Fruit fly (Drosophila melanogaster) whole organism, embryonic: Measurements from ENCODE around the gene CG44094.

Source experiments
- BtbVII ChIP-seq: fragments of 200-800 bp; sonication (Bioruptor generic); optimal IDR thresholded peaks from 3 replicates; lab custom pipeline; 2017; ENCODE audit warnings: missing biosample characterization, mild to moderate bottlenecking, missing genetic modification characterization
- CG10565 ChIP-seq: fragments of 200-800 bp; sonication (Bioruptor generic); optimal IDR thresholded peaks from 3 replicates; lab custom pipeline; 2016; ENCODE audit warnings: missing biosample characterization, mild to moderate bottlenecking, missing genetic modification characterization
- CG10654 ChIP-seq: fragments of 200-800 bp; sonication (Bioruptor generic); optimal IDR thresholded peaks from 2 replicates; lab custom pipeline; 2016; ENCODE audit warnings: missing biosample characterization, missing genetic modification characterization
- CG11398 ChIP-seq: fragments of 200-800 bp; sonication (Bioruptor generic); optimal IDR thresholded peaks from 2 replicates; lab custom pipeline; 2016; ENCODE audit warnings: missing biosample characterization, missing genetic modification characterization
- CG12659 ChIP-seq: fragments of 200-800 bp; sonication (Bioruptor generic); optimal IDR thresholded peaks from 3 replicates; lab custom pipeline; 2017; ENCODE audit warnings: mild to moderate bottlenecking, missing biosample characterization, missing genetic modification reagents, missing genetic modification characterization
- CG17186 ChIP-seq: fragments of 200-800 bp; sonication (Bioruptor generic); optimal IDR thresholded peaks from 3 replicates; lab custom pipeline; 2017; ENCODE audit warnings: missing biosample characterization, missing genetic modification reagents, missing genetic modification characterization
- CG17328 ChIP-seq: fragments of 200-800 bp; sonication (Bioruptor generic); IDR thresholded peaks from 2 replicates; pipeline ENCODE4 v1.3.6; 2022; ENCODE audit warnings: missing biosample characterization, missing genetic modification characterization
- CG17361 ChIP-seq: fragments of 200-800 bp; sonication (Bioruptor generic); IDR thresholded peaks from 3 replicates; pipeline ENCODE4 v1.3.6; 2022; ENCODE audit warnings: missing biosample characterization, missing genetic modification characterization
- CG17612 ChIP-seq: fragments of 200-800 bp; sonication (Bioruptor generic); IDR thresholded peaks from 2 replicates; pipeline ENCODE4 v1.3.6; 2022; ENCODE audit warnings: missing biosample characterization, missing genetic modification characterization
- CG2120 ChIP-seq: fragments of 200-800 bp; sonication (Bioruptor generic); optimal IDR thresholded peaks from 3 replicates; lab custom pipeline; 2016; ENCODE audit warnings: missing biosample characterization, missing genetic modification characterization
- CG2129 ChIP-seq: fragments of 200-800 bp; sonication (Bioruptor generic); IDR thresholded peaks from 2 replicates; pipeline ENCODE4 v1.3.6; 2022; ENCODE audit warnings: missing biosample characterization, missing genetic modification characterization; ENCODE audit not compliant: partially characterized antibody
- CG30403 ChIP-seq: fragments of 200-800 bp; sonication (Bioruptor generic); optimal IDR thresholded peaks from 3 replicates; lab custom pipeline; 2016; ENCODE audit warnings: missing biosample characterization, missing genetic modification characterization
- CG32767 ChIP-seq: fragments of 200-800 bp; sonication (Bioruptor generic); IDR thresholded peaks from 2 replicates; pipeline ENCODE4 v1.3.6; 2022; ENCODE audit warnings: missing biosample characterization, missing genetic modification characterization
- CG33557 ChIP-seq: fragments of 200-800 bp; sonication (Bioruptor generic); optimal IDR thresholded peaks from 2 replicates; lab custom pipeline; 2019; ENCODE audit warnings: missing biosample characterization, mild to moderate bottlenecking, missing genetic modification characterization, moderate library complexity
- CG34224 ChIP-seq: fragments of 200-800 bp; sonication (Bioruptor generic); IDR thresholded peaks from 3 replicates; pipeline ENCODE4 v1.3.6; 2022; ENCODE audit warnings: missing biosample characterization, missing genetic modification characterization; ENCODE audit not compliant: partially characterized antibody
- CG3995 ChIP-seq: fragments of 200-800 bp; sonication (Bioruptor generic); optimal IDR thresholded peaks from 3 replicates; lab custom pipeline; 2016; ENCODE audit warnings: missing biosample characterization, missing genetic modification characterization
- CG4328 ChIP-seq: fragments of 200-800 bp; sonication (Bioruptor generic); optimal IDR thresholded peaks from 3 replicates; lab custom pipeline; 2017; ENCODE audit warnings: missing biosample characterization, missing genetic modification reagents, missing genetic modification characterization
- CG43689 ChIP-seq: fragments of 200-800 bp; sonication (Bioruptor generic); IDR thresholded peaks from 2 replicates; pipeline ENCODE4 v1.3.6; 2022; ENCODE audit warnings: missing biosample characterization, missing genetic modification characterization
- CG6689 ChIP-seq: fragments of 200-800 bp; sonication (Bioruptor generic); IDR thresholded peaks from 2 replicates; pipeline ENCODE4 v1.3.6; 2022; ENCODE audit warnings: missing biosample characterization, missing genetic modification characterization
- CG8281 ChIP-seq: fragments of 200-800 bp; sonication (Bioruptor generic); optimal IDR thresholded peaks from 2 replicates; lab custom pipeline; 2018; ENCODE audit warnings: missing biosample characterization, mild to moderate bottlenecking, missing genetic modification characterization, moderate library complexity
- CG8944 ChIP-seq: fragments of 200-800 bp; sonication (Bioruptor generic); optimal IDR thresholded peaks from 3 replicates; lab custom pipeline; 2016; ENCODE audit warnings: missing biosample characterization, missing genetic modification characterization
- CG9437 ChIP-seq: fragments of 200-800 bp; sonication (Bioruptor generic); optimal IDR thresholded peaks from 2 replicates; lab custom pipeline; 2018; ENCODE audit warnings: missing biosample characterization, mild to moderate bottlenecking, missing genetic modification characterization
- CTCF ChIP-seq: fragments of 200-800 bp; sonication (Bioruptor generic); optimal IDR thresholded peaks from 2 replicates; lab custom pipeline; 2017; ENCODE audit warnings: missing biosample characterization, mild to moderate bottlenecking, missing genetic modification characterization, moderate library complexity
- Dek ChIP-seq: fragments of 200-800 bp; sonication (Bioruptor generic); optimal IDR thresholded peaks from 3 replicates; lab custom pipeline; 2019; ENCODE audit warnings: missing biosample characterization, mild to moderate bottlenecking, missing genetic modification characterization, moderate library complexity
- Dref ChIP-seq: fragments of 200-800 bp; sonication (Bioruptor generic); IDR thresholded peaks from 2 replicates; pipeline ENCODE4 v1.3.6; 2022; ENCODE audit warnings: missing biosample characterization, missing genetic modification characterization
- Eip74EF ChIP-seq, 2 experiments: fragments of 200-800 bp in 1 of 2; fragments of >200 bp in 1 of 2; sonication (Bioruptor generic) in 1 of 2; optimal IDR thresholded peaks; 2 replicates each; lab custom pipeline; 2017 to 2019; ENCODE audit warnings: missing biosample characterization in 2 of 2, missing genetic modification characterization in 2 of 2, mild to moderate bottlenecking in 1 of 2, moderate library complexity in 1 of 2
- Ets97D ChIP-seq: fragments of 200-800 bp; sonication (Bioruptor generic); optimal IDR thresholded peaks from 3 replicates; lab custom pipeline; 2016; ENCODE audit warnings: missing biosample characterization, missing genetic modification characterization
- Kr ChIP-seq: fragments of 200-800 bp; sonication (Bioruptor generic); optimal IDR thresholded peaks from 2 replicates; lab custom pipeline; 2017; ENCODE audit warnings: missing biosample characterization, mild to moderate bottlenecking, missing genetic modification characterization
- NfI ChIP-seq: fragments of 200-800 bp; sonication (Bioruptor generic); optimal IDR thresholded peaks from 3 replicates; lab custom pipeline; 2018; ENCODE audit warnings: missing biosample characterization, mild to moderate bottlenecking, missing genetic modification characterization, moderate library complexity
- Rx ChIP-seq: fragments of 200-800 bp; sonication (Bioruptor generic); IDR thresholded peaks from 2 replicates; pipeline ENCODE4 v1.3.6; 2022; ENCODE audit warnings: missing biosample characterization, missing genetic modification characterization
- amos ChIP-seq: fragments of 200-800 bp; sonication (Bioruptor generic); IDR thresholded peaks from 2 replicates; pipeline ENCODE4 v1.3.6; 2022; ENCODE audit warnings: missing biosample characterization, missing genetic modification characterization; ENCODE audit not compliant: partially characterized antibody
- aop ChIP-seq: fragments of 200-800 bp; sonication (Bioruptor generic); IDR thresholded peaks from 2 replicates; pipeline ENCODE4 v1.3.6; 2022; ENCODE audit warnings: missing biosample characterization, missing genetic modification characterization
- caup ChIP-seq: fragments of 200-800 bp; sonication (Bioruptor generic); optimal IDR thresholded peaks from 3 replicates; lab custom pipeline; 2017; ENCODE audit warnings: missing biosample characterization, mild to moderate bottlenecking, missing genetic modification characterization, moderate library complexity; ENCODE audit not compliant: severe bottlenecking
- chif ChIP-seq, 2 experiments: fragments of 200-800 bp; sonication (Bioruptor generic); optimal IDR thresholded peaks; 3 replicates each; lab custom pipeline; 2016; ENCODE audit warnings: missing biosample characterization in 2 of 2, missing genetic modification characterization in 2 of 2
- chinmo ChIP-seq: fragments of 200-800 bp; sonication (Bioruptor generic); IDR thresholded peaks from 4 replicates; pipeline ENCODE4 v1.3.6; 2022; ENCODE audit warnings: missing biosample characterization, missing genetic modification characterization; ENCODE audit not compliant: partially characterized antibody
- crc ChIP-seq: fragments of 200-800 bp; sonication (Bioruptor generic); optimal IDR thresholded peaks from 2 replicates; lab custom pipeline; 2016; ENCODE audit warnings: missing biosample characterization, missing genetic modification characterization
- crol ChIP-seq: fragments of 200-800 bp; sonication (Bioruptor generic); IDR thresholded peaks from 2 replicates; pipeline ENCODE4 v1.3.6; 2022; ENCODE audit warnings: missing biosample characterization, missing genetic modification characterization
- esg ChIP-seq: fragments of 200-800 bp; sonication (Bioruptor generic); conservative IDR thresholded peaks from 2 replicates; pipeline ENCODE4 v1.3.6; 2022; ENCODE audit warnings: missing biosample characterization, missing genetic modification characterization
- fd102C ChIP-seq: fragments of 200-800 bp; sonication (Bioruptor generic); optimal IDR thresholded peaks from 2 replicates; lab custom pipeline; 2018; ENCODE audit warnings: missing biosample characterization, mild to moderate bottlenecking, missing genetic modification characterization, moderate library complexity
- fd96Cb ChIP-seq: fragments of 200-800 bp; sonication (Bioruptor generic); optimal IDR thresholded peaks from 2 replicates; lab custom pipeline; 2018; ENCODE audit warnings: missing biosample characterization, mild to moderate bottlenecking, missing genetic modification characterization, moderate library complexity
- fu2 ChIP-seq: fragments of 200-800 bp; sonication (Bioruptor generic); optimal IDR thresholded peaks from 2 replicates; lab custom pipeline; 2016; ENCODE audit warnings: missing biosample characterization, missing genetic modification characterization
- gro ChIP-seq: fragments of 200-800 bp; sonication (Bioruptor generic); optimal IDR thresholded peaks from 2 replicates; lab custom pipeline; 2016; ENCODE audit warnings: missing biosample characterization, missing genetic modification characterization
- kah ChIP-seq: fragments of 200-800 bp; sonication (Bioruptor generic); optimal IDR thresholded peaks from 2 replicates; lab custom pipeline; 2018; ENCODE audit warnings: missing biosample characterization, mild to moderate bottlenecking, missing genetic modification characterization
- lbe ChIP-seq: fragments of 200-800 bp; sonication (Bioruptor generic); optimal IDR thresholded peaks from 2 replicates; lab custom pipeline; 2016; ENCODE audit warnings: missing biosample characterization, mild to moderate bottlenecking, missing genetic modification characterization
- nau ChIP-seq: fragments of 200-800 bp; sonication (Bioruptor generic); optimal IDR thresholded peaks from 3 replicates; lab custom pipeline; 2017; ENCODE audit warnings: missing biosample characterization, mild to moderate bottlenecking, missing genetic modification characterization, missing genetic modification reagents
- org-1 ChIP-seq: fragments of 200-800 bp; sonication (Bioruptor generic); optimal IDR thresholded peaks from 2 replicates; lab custom pipeline; 2017; ENCODE audit warnings: missing biosample characterization, missing genetic modification characterization
- pb ChIP-seq: fragments of 200-800 bp; sonication (Bioruptor generic); optimal IDR thresholded peaks from 3 replicates; lab custom pipeline; 2016; ENCODE audit warnings: missing biosample characterization, missing genetic modification characterization
- sens-2 ChIP-seq: fragments of 200-800 bp; sonication (Bioruptor generic); IDR thresholded peaks from 2 replicates; pipeline ENCODE4 v1.3.6; 2022; ENCODE audit warnings: missing biosample characterization, missing genetic modification characterization
- sna ChIP-seq: fragments of 200-800 bp; sonication (Bioruptor generic); IDR thresholded peaks from 2 replicates; pipeline ENCODE4 v1.3.6; 2022; ENCODE audit warnings: missing biosample characterization, missing genetic modification characterization; ENCODE audit not compliant: partially characterized antibody
- tin ChIP-seq: fragments of 200-800 bp; sonication (Bioruptor generic); optimal IDR thresholded peaks from 3 replicates; lab custom pipeline; 2016; ENCODE audit warnings: missing biosample characterization, missing genetic modification characterization
- vvl ChIP-seq: fragments of 200-800 bp; sonication (Bioruptor generic); IDR thresholded peaks from 2 replicates; pipeline ENCODE4 v1.3.6; 2022; ENCODE audit warnings: missing biosample characterization, missing genetic modification characterization
- wdn ChIP-seq: fragments of 200-800 bp; sonication (Bioruptor generic); IDR thresholded peaks from 2 replicates; pipeline ENCODE4 v1.3.6; 2022; ENCODE audit warnings: missing biosample characterization, missing genetic modification characterization

The CG44094 gene

dm6 chr3R:14589483-14589882, 13.1 kb upstream of the CG44094 start (continued):
- TF ChIP-seq CG43689 = no peak
- TF ChIP-seq CG9437 (GFP tag; lab: Kevin White, UChicago) = no peak
- no peak for TF ChIP-seq Dref (GFP tag; lab: Robert Waterston, UW)
- 0 out of 2 replicates have a peak, but pooled peaks have one; percentile 45 for TF ChIP-seq CG17328 (GFP tag; lab: Robert Waterston, UW)
- TF ChIP-seq CG11398 (GFP tag; lab: Kevin White, UChicago) = no peak
- TF ChIP-seq CG2120 (GFP tag; lab: Kevin White, UChicago) = no peak
- no peak for TF ChIP-seq amos (GFP tag; lab: Robert Waterston, UW)
- no peak for TF ChIP-seq CG17612
- TF ChIP-seq Rx (GFP tag; lab: Robert Waterston, UW) = no peak
- no peak for TF ChIP-seq Ets97D (GFP tag; lab: Kevin White, UChicago)
- TF ChIP-seq CG34224 (GFP tag; lab: Robert Waterston, UW) = no peak
- TF ChIP-seq CG8944 = no peak
- TF ChIP-seq CG33557 = no peak
- no peak for TF ChIP-seq crc (GFP tag; lab: Kevin White, UChicago)
- TF ChIP-seq CG12659 = no peak
- TF ChIP-seq CG17361 (GFP tag; lab: Robert Waterston, UW) = no peak
- peak; percentile 20 to 25 for TF ChIP-seq chif (GFP tag; optimal IDR thresholded peaks at IDR 0.05; lab: Kevin White, UChicago)
- TF ChIP-seq org-1 (GFP tag; lab: Kevin White, UChicago) = no peak
- no peak for TF ChIP-seq CG4328
- TF ChIP-seq CTCF (GFP tag; lab: Kevin White, UChicago) = no peak
- no peak for TF ChIP-seq CG17186
- no peak for TF ChIP-seq nau
- no peak for TF ChIP-seq NfI
- no peak for TF ChIP-seq sna
- TF ChIP-seq kah (GFP tag; lab: Kevin White, UChicago) = no peak
- TF ChIP-seq caup = no peak
- TF ChIP-seq lbe (GFP tag; lab: Kevin White, UChicago) = no peak
- TF ChIP-seq Dek (tag; lab: Kevin White, UChicago) = no peak
- no peak for TF ChIP-seq CG10565
- no peak for TF ChIP-seq CG10654 (GFP tag; lab: Kevin White, UChicago)
- peak; percentile 23; the same call in 1 of the 2 replicates for TF ChIP-seq crol (GFP tag; lab: Robert Waterston, UW)
- TF ChIP-seq aop = no peak
- no peak for TF ChIP-seq Kr (GFP tag; lab: Kevin White, UChicago)
- TF ChIP-seq Eip74EF (GFP tag; optimal IDR thresholded peaks at IDR 0.05; lab: Kevin White, UChicago) = no peak
- no peak for TF ChIP-seq sens-2
- TF ChIP-seq esg = no peak
- no peak for TF ChIP-seq chinmo (GFP tag; lab: Robert Waterston, UW)
- TF ChIP-seq tin (GFP tag; lab: Kevin White, UChicago) = peak; percentile 6
- no peak for TF ChIP-seq CG32767 (GFP tag; lab: Robert Waterston, UW)
- no peak for TF ChIP-seq CG30403 (GFP tag; lab: Kevin White, UChicago)
- no peak for TF ChIP-seq gro (GFP tag; lab: Kevin White, UChicago)
- TF ChIP-seq wdn (GFP tag; lab: Robert Waterston, UW) = no peak
- TF ChIP-seq CG6689 = 0 out of 2 replicates have a peak, but pooled peaks have one; percentile 25
- no peak for TF ChIP-seq fu2
- TF ChIP-seq vvl (GFP tag; lab: Robert Waterston, UW) = peak; percentile 49; the same call in 1 of the 2 replicates
- TF ChIP-seq pb (GFP tag; lab: Kevin White, UChicago) = no peak
- TF ChIP-seq CG8281 (tag; lab: Kevin White, UChicago) = no peak
- no peak for TF ChIP-seq CG2129 (GFP tag; lab: Robert Waterston, UW)
- TF ChIP-seq BtbVII (GFP tag; lab: Kevin White, UChicago) = no peak
- TF ChIP-seq fd102C (GFP tag; lab: Kevin White, UChicago) = peak; percentile 19
- no peak for TF ChIP-seq CG3995 (GFP tag; lab: Kevin White, UChicago)
- no peak for TF ChIP-seq fd96Cb
